Worm (Caenorhabditis elegans) whole organism, mixed stage, embryonic: ENCODE data around the gene ZK1010.4.

Experiments
- M03D4.4 ChIP-seq: sonication (generic microtip); optimal IDR thresholded peaks from 2 replicates; lab custom pipeline; 2017; ENCODE audit warnings: mild to moderate bottlenecking, missing genetic modification characterization, missing compliant biosample characterization
- bed-3 ChIP-seq: fragments of 200-800 bp; sonication (Bioruptor generic); optimal IDR thresholded peaks from 3 replicates; lab custom pipeline; 2018; ENCODE audit warnings: mild to moderate bottlenecking, missing genetic modification characterization, moderate library complexity, missing compliant biosample characterization
- flh-1 ChIP-seq: fragments of 200-800 bp; sonication (Bioruptor generic); optimal IDR thresholded peaks from 2 replicates; lab custom pipeline; 2018; ENCODE audit warnings: mild to moderate bottlenecking, missing genetic modification characterization, moderate library complexity, missing compliant biosample characterization
- lin-32 ChIP-seq: fragments of 200-800 bp; sonication (Bioruptor generic); optimal IDR thresholded peaks from 2 replicates; lab custom pipeline; 2018; ENCODE audit warnings: mild to moderate bottlenecking, missing genetic modification characterization, missing compliant biosample characterization
- mep-1 ChIP-seq: fragments of 150-350 bp; optimal IDR thresholded peaks from 2 replicates; lab custom pipeline; 2017; ENCODE audit warnings: missing biosample characterization, missing genetic modification reagents, missing genetic modification characterization, inconsistent platforms
- nhr-237 ChIP-seq: fragments of 150-350 bp; optimal IDR thresholded peaks from 2 replicates; lab custom pipeline; 2014; ENCODE audit warnings: missing biosample characterization, missing genetic modification characterization
- nhr-28 ChIP-seq: fragments of 150-350 bp; optimal IDR thresholded peaks from 2 replicates; lab custom pipeline; 2014; ENCODE audit warnings: missing biosample characterization, missing genetic modification characterization
- pha-4 ChIP-seq: fragments of 150-350 bp; optimal IDR thresholded peaks from 2 replicates; lab custom pipeline; 2018; ENCODE audit warnings: missing biosample characterization, missing genetic modification reagents, missing genetic modification characterization
- snpc-4 ChIP-seq: fragments of 150-350 bp; optimal IDR thresholded peaks from 2 replicates; lab custom pipeline; 2014; ENCODE audit warnings: missing biosample characterization, missing genetic modification characterization
- tbx-8 ChIP-seq: fragments of 200-800 bp; sonication (Bioruptor generic); optimal IDR thresholded peaks from 2 replicates; lab custom pipeline; 2018; ENCODE audit warnings: mild to moderate bottlenecking, missing genetic modification characterization, moderate library complexity, missing compliant biosample characterization
- unc-39 ChIP-seq: fragments of 150-350 bp; optimal IDR thresholded peaks from 2 replicates; lab custom pipeline; 2014; ENCODE audit warnings: missing biosample characterization, missing genetic modification characterization
- unc-62 ChIP-seq: fragments of 150-350 bp; optimal IDR thresholded peaks from 2 replicates; lab custom pipeline; 2014; ENCODE audit warnings: missing biosample characterization, missing genetic modification reagents, missing genetic modification characterization

DNA sequence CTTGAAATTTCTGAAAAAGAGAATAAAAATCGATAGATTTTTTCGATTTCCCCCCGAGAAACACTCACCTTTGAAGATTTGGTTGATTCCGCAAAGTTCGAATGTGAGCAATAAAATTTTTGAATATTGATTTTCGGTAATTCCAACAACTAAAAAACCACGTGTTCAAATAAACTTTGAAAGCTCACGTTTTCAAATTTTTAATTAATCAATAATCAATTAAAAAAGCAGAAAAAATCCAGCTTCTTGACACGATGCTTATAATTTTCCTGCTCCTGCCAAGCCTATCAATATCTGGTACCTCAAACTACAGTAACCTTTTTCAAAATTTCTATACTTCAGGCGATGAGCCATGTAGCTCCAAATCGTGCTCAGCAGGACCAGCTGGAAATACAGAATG, 6.5 kb downstream of the ZK1010.4 start, which contains the start of gene ZK1010.5:
- no peak for TF ChIP-seq unc-62
- no peak for TF ChIP-seq nhr-28
- TF ChIP-seq snpc-4 (tag; lab: Kevin White, UChicago), result no peak
- TF ChIP-seq pha-4, result no peak
- no peak for TF ChIP-seq M03D4.4 (tag; lab: Kevin White, UChicago)
- no peak for TF ChIP-seq nhr-237 (tag; lab: Kevin White, UChicago)
- TF ChIP-seq bed-3 (GFP tag; lab: Kevin White, UChicago), result no peak
- no peak for TF ChIP-seq mep-1
- TF ChIP-seq tbx-8 (GFP tag; lab: Kevin White, UChicago), result no peak
- TF ChIP-seq unc-39 (tag; lab: Kevin White, UChicago), result no peak
- TF ChIP-seq flh-1 (GFP tag; lab: Kevin White, UChicago), result no peak
- TF ChIP-seq lin-32, result no peak
